Worm (Caenorhabditis elegans) whole organism, young adult: ENCODE data around the gene nlp-21.
A peak's percentile ranks its signal among the peaks of the same experiment; 100 is the strongest.

Experiments used
- B0261.1 ChIP-seq: sonication (generic microtip); optimal IDR thresholded peaks from 2 replicates; lab custom pipeline; 2016; ENCODE audit warnings: mild to moderate bottlenecking, missing genetic modification characterization, moderate library complexity, missing compliant biosample characterization
- F37B4.10 ChIP-seq: fragments of 200-800 bp; sonication (Bioruptor generic); IDR thresholded peaks from 2 replicates; pipeline ENCODE4 v1.3.6; 2022; ENCODE audit warnings: missing genetic modification characterization, missing compliant biosample characterization
- F39B2.1 ChIP-seq: fragments of 200-800 bp; sonication (Bioruptor generic); IDR thresholded peaks from 2 replicates; pipeline ENCODE4 v1.3.6; 2022; ENCODE audit warnings: missing genetic modification reagents, missing genetic modification characterization, missing compliant biosample characterization
- F57A8.1 ChIP-seq: fragments of 200-800 bp; sonication (Bioruptor generic); optimal IDR thresholded peaks from 2 replicates; lab custom pipeline; 2018; ENCODE audit warnings: mild to moderate bottlenecking, missing genetic modification characterization, moderate library complexity, missing compliant biosample characterization
- K11D2.4 ChIP-seq: fragments of 200-800 bp; sonication (Bioruptor generic); IDR thresholded peaks from 2 replicates; pipeline ENCODE4 v1.3.6; 2022; ENCODE audit warnings: missing genetic modification reagents, missing genetic modification characterization, missing compliant biosample characterization
- Y53G8AR.9 ChIP-seq: fragments of 200-800 bp; sonication (Bioruptor generic); conservative IDR thresholded peaks from 2 replicates; pipeline ENCODE4 v1.3.6; 2022; ENCODE audit warnings: missing genetic modification reagents, missing genetic modification characterization, missing compliant biosample characterization
- cebp-1 ChIP-seq, 2 experiments: fragments of 200-800 bp in 1 of 2; sonication (Bioruptor generic) in 1 of 2; sonication (generic microtip) in 1 of 2; IDR thresholded peaks in 1 of 2; optimal IDR thresholded peaks in 1 of 2; 2 replicates each; pipeline versions ENCODE4 v1.3.6 to Lab custom; 2017 to 2022; ENCODE audit warnings: missing compliant biosample characterization in 2 of 2, missing genetic modification characterization in 2 of 2, mild to moderate bottlenecking in 1 of 2, missing genetic modification reagents in 1 of 2, moderate library complexity in 1 of 2
- ceh-100 ChIP-seq: fragments of 200-800 bp; sonication (Bioruptor generic); IDR thresholded peaks from 2 replicates; pipeline ENCODE4 v1.3.6; 2022; ENCODE audit warnings: missing genetic modification reagents, missing genetic modification characterization, missing compliant biosample characterization
- ceh-27 ChIP-seq: fragments of 200-800 bp; sonication (Bioruptor generic); optimal IDR thresholded peaks from 2 replicates; lab custom pipeline; 2018; ENCODE audit warnings: mild to moderate bottlenecking, missing genetic modification characterization, moderate library complexity, missing compliant biosample characterization
- ceh-91 ChIP-seq: fragments of 200-800 bp; sonication (Bioruptor generic); IDR thresholded peaks from 2 replicates; pipeline ENCODE4 v1.3.6; 2022; ENCODE audit warnings: missing genetic modification reagents, missing genetic modification characterization, missing compliant biosample characterization
- dpl-1 ChIP-seq: fragments of 150-350 bp; optimal IDR thresholded peaks from 2 replicates; lab custom pipeline; 2014; ENCODE audit warnings: missing biosample characterization, missing genetic modification reagents, missing genetic modification characterization
- efl-1 ChIP-seq: fragments of 150-350 bp; optimal IDR thresholded peaks from 2 replicates; lab custom pipeline; 2014; ENCODE audit warnings: missing biosample characterization, missing genetic modification reagents, missing genetic modification characterization
- egl-18 ChIP-seq: fragments of 200-800 bp; sonication (Bioruptor generic); IDR thresholded peaks from 2 replicates; pipeline ENCODE4 v1.3.6; 2022; ENCODE audit warnings: missing genetic modification reagents, missing genetic modification characterization, missing compliant biosample characterization
- egrh-3 ChIP-seq: fragments of 200-800 bp; sonication (Bioruptor generic); IDR thresholded peaks from 2 replicates; pipeline ENCODE4 v1.3.6; 2022; ENCODE audit warnings: missing genetic modification reagents, missing genetic modification characterization, missing compliant biosample characterization
- ekl-4 ChIP-seq: fragments of 200-800 bp; sonication (Bioruptor generic); IDR thresholded peaks from 2 replicates; pipeline ENCODE4 v1.3.6; 2022; ENCODE audit warnings: missing genetic modification reagents, missing genetic modification characterization, missing compliant biosample characterization
- hrde-1 ChIP-seq: sonication (generic microtip); optimal IDR thresholded peaks from 2 replicates; lab custom pipeline; 2016; ENCODE audit warnings: missing genetic modification characterization, mild to moderate bottlenecking, missing compliant biosample characterization, moderate library complexity, missing genotype, missing genetic modification reagents, borderline replicate concordance
- lin-40 ChIP-seq: sonication (generic microtip); optimal IDR thresholded peaks from 2 replicates; lab custom pipeline; 2016; ENCODE audit warnings: missing genetic modification characterization, mild to moderate bottlenecking, missing compliant biosample characterization, missing genotype, missing genetic modification reagents
- lin-54 ChIP-seq: fragments of 200-800 bp; sonication (Bioruptor generic); optimal IDR thresholded peaks from 2 replicates; lab custom pipeline; 2018; ENCODE audit warnings: mild to moderate bottlenecking, missing genetic modification characterization, missing compliant biosample characterization
- lsl-1 ChIP-seq: fragments of 200-800 bp; sonication (Bioruptor generic); optimal IDR thresholded peaks from 2 replicates; lab custom pipeline; 2018; ENCODE audit warnings: mild to moderate bottlenecking, missing genetic modification characterization, moderate library complexity, missing compliant biosample characterization
- madf-10 ChIP-seq: sonication (generic microtip); optimal IDR thresholded peaks from 2 replicates; lab custom pipeline; 2016; ENCODE audit warnings: mild to moderate bottlenecking, missing genetic modification characterization, missing compliant biosample characterization
- nhr-27 ChIP-seq: fragments of 200-800 bp; sonication (Bioruptor generic); optimal IDR thresholded peaks from 2 replicates; lab custom pipeline; 2018; ENCODE audit warnings: mild to moderate bottlenecking, missing genetic modification characterization, moderate library complexity, missing compliant biosample characterization
- nhr-80 ChIP-seq: sonication (generic microtip); optimal IDR thresholded peaks from 2 replicates; lab custom pipeline; 2016; ENCODE audit warnings: missing genetic modification characterization, missing compliant biosample characterization
- pha-4 ChIP-seq: fragments of 150-350 bp; sonication (generic microtip); optimal IDR thresholded peaks from 2 replicates; lab custom pipeline; 2014; ENCODE audit warnings: missing biosample characterization, missing genetic modification reagents, missing genetic modification characterization
- sea-2 ChIP-seq: fragments of 200-800 bp; sonication (Bioruptor generic); IDR thresholded peaks from 2 replicates; pipeline ENCODE4 v1.3.6; 2022; ENCODE audit warnings: missing genetic modification characterization, missing compliant biosample characterization
- snpc-1.3 ChIP-seq: sonication (generic microtip); optimal IDR thresholded peaks from 2 replicates; lab custom pipeline; 2017; ENCODE audit warnings: missing genetic modification characterization, mild to moderate bottlenecking, missing compliant biosample characterization, antibody characterized with exemption, moderate library complexity, missing genotype, missing genetic modification reagents; ENCODE audit not compliant: insufficient read depth
- snpc-4 ChIP-seq, 5 experiments: fragments of 150-350 bp in 1 of 5; sonication (generic microtip) in 4 of 5; optimal IDR thresholded peaks; 2 replicates each; lab custom pipeline; 2014 to 2018; ENCODE audit warnings: missing genetic modification characterization in 5 of 5, missing biosample characterization in 3 of 5, antibody characterized with exemption in 2 of 5, mild to moderate bottlenecking in 2 of 5, missing compliant biosample characterization in 2 of 5, missing genotype in 2 of 5, moderate library complexity in 2 of 5, missing genetic modification reagents in 1 of 5
- tbp1 ChIP-seq: fragments of 200-800 bp; sonication (Bioruptor generic); optimal IDR thresholded peaks from 2 replicates; lab custom pipeline; 2018; ENCODE audit warnings: mild to moderate bottlenecking, missing genetic modification characterization, missing compliant biosample characterization
- tbx-9 ChIP-seq: sonication (generic microtip); optimal IDR thresholded peaks from 2 replicates; lab custom pipeline; 2016; ENCODE audit warnings: borderline replicate concordance, missing genetic modification characterization, inconsistent platforms, missing compliant biosample characterization
- zfh-2 ChIP-seq: fragments of 200-800 bp; sonication (Bioruptor generic); conservative IDR thresholded peaks from 2 replicates; pipeline ENCODE4 v1.3.6; 2022; ENCODE audit warnings: missing genetic modification reagents, missing genetic modification characterization, missing compliant biosample characterization
- ztf-25 ChIP-seq: fragments of 200-800 bp; sonication (Bioruptor generic); IDR thresholded peaks from 2 replicates; pipeline ENCODE4 v1.3.6; 2022; ENCODE audit warnings: missing genetic modification reagents, missing genetic modification characterization, missing compliant biosample characterization

Gene nlp-21

ce11 chrIII:11378450-11378849, 14.6 kb downstream of the nlp-21 start:
- TF ChIP-seq snpc-4 (GFP tag; optimal IDR thresholded peaks at IDR 0.05; lab: Kevin White, UChicago) (no peak), snpc-4 (tag; optimal IDR thresholded peaks at IDR 0.05; lab: Kevin White, UChicago) (peak in 1 of 4 experiments; percentile 16), sea-2 (GFP tag; lab: Robert Waterston, UW) (no peak)

ce11 chrIII:11377880-11378279, 15.2 kb downstream of the nlp-21 start, which contains the start of gene dpy-18:
Gene dpy-18 (minus strand): TSS chrIII:11377980.
- TF ChIP-seq lsl-1 (GFP tag; lab: Kevin White, UChicago) = no peak
- no peak for TF ChIP-seq ceh-100 (GFP tag; lab: Robert Waterston, UW)
- no peak for TF ChIP-seq K11D2.4 (GFP tag; lab: Robert Waterston, UW)
- no peak for TF ChIP-seq ceh-91
- TF ChIP-seq hrde-1 (tag; lab: Kevin White, UChicago) = no peak
- no peak for TF ChIP-seq egrh-3 (GFP tag; lab: Robert Waterston, UW)
- TF ChIP-seq pha-4 (tag; lab: Kevin White, UChicago) = no peak
- no peak for TF ChIP-seq ceh-27 (GFP tag; lab: Kevin White, UChicago)
- TF ChIP-seq F37B4.10 = no peak
- TF ChIP-seq Y53G8AR.9 (GFP tag; lab: Robert Waterston, UW) = no peak
- no peak for TF ChIP-seq ztf-25
- no peak for TF ChIP-seq dpl-1 (GFP tag; lab: Kevin White, UChicago)
- no peak for TF ChIP-seq egl-18 (GFP tag; lab: Robert Waterston, UW)
- no peak for TF ChIP-seq efl-1 (GFP tag; lab: Kevin White, UChicago)
- no peak for TF ChIP-seq ekl-4
- no peak for TF ChIP-seq F39B2.1 (GFP tag; lab: Robert Waterston, UW)
- TF ChIP-seq, all 124 proteins: peak for 0

- TF ChIP-seq lin-54 (GFP tag; lab: Kevin White, UChicago) (no peak), F57A8.1 (GFP tag; lab: Kevin White, UChicago) (no peak), tbx-9 (tag; lab: Kevin White, UChicago) (no peak), nhr-27 (tag; lab: Kevin White, UChicago) (no peak), zfh-2 (0 out of 2 replicates have a peak, but pooled peaks have one; percentile 7), nhr-80 (peak; percentile 34), cebp-1 (GFP tag; IDR thresholded peaks at IDR 0.05; lab: Robert Waterston, UW) (no peak; the same call in 1 of the 2 replicates), cebp-1 (tag; optimal IDR thresholded peaks at IDR 0.05; lab: Kevin White, UChicago) (no peak), snpc-4 (GFP tag; optimal IDR thresholded peaks at IDR 0.05; lab: Kevin White, UChicago) (no peak), snpc-4 (tag; optimal IDR thresholded peaks at IDR 0.05; lab: Kevin White, UChicago) (peak; percentile 89 to 95 (median 92)), efl-1 (GFP tag; lab: Kevin White, UChicago) (no peak), lin-40 (tag; lab: Kevin White, UChicago) (no peak), tbp1 (GFP tag; lab: Kevin White, UChicago) (no peak), snpc-1.3 (tag; lab: Kevin White, UChicago) (no peak)
Observed at ce11 chrIII:11372199-11372938, 20.7 kb downstream of the nlp-21 start.

- TF ChIP-seq B0261.1 (tag; lab: Kevin White, UChicago) = peak; percentile 45
- no peak for TF ChIP-seq madf-10 (tag; lab: Kevin White, UChicago)
- TF ChIP-seq cebp-1 (GFP tag; IDR thresholded peaks at IDR 0.05; lab: Robert Waterston, UW) = no peak
- TF ChIP-seq cebp-1 (tag; optimal IDR thresholded peaks at IDR 0.05; lab: Kevin White, UChicago) = peak; percentile 58
- TF ChIP-seq, all 124 proteins: peak for 2
Observed at ce11 chrIII:11371688-11372087, 21.4 kb downstream of the nlp-21 start, which contains the start of gene tba-7. Gene tba-7 (minus strand): TSS chrIII:11371788.
